Worm (Caenorhabditis elegans): Measurements from ENCODE around the gene ztf-1.

- TF ChIP-seq W03F9.2 (tag; optimal IDR thresholded peaks at IDR 0.05) (no peak), him-1 (tag; optimal IDR thresholded peaks at IDR 0.05) (no peak)
Measured at ce11 chrIII:8779912-8780311, 12.2 kb downstream of the ztf-1 start, which contains the start of gene K02D10.4.

Measured in whole organism, L4/young adult.